Worm (Caenorhabditis elegans) whole organism, L1 larva: ENCODE results near the gene cra-1.

ENCODE experiments used
- C04F5.9 ChIP-seq: sonication (generic microtip); optimal IDR thresholded peaks from 2 replicates; lab custom pipeline; 2016; ENCODE audit warnings: missing genetic modification characterization, missing compliant biosample characterization
- aha-1 ChIP-seq: fragments of 150-350 bp; optimal IDR thresholded peaks from 2 replicates; lab custom pipeline; 2014; ENCODE audit warnings: missing biosample characterization, missing genetic modification characterization
- aly-2 ChIP-seq: fragments of 150-350 bp; optimal IDR thresholded peaks from 2 replicates; lab custom pipeline; 2014; ENCODE audit warnings: missing biosample characterization, missing genetic modification characterization
- blmp-1 ChIP-seq: fragments of 150-350 bp; optimal IDR thresholded peaks from 2 replicates; lab custom pipeline; 2014; ENCODE audit warnings: missing biosample characterization, missing genetic modification characterization
- ceh-82 ChIP-seq, 3 experiments: fragments of 150-350 bp in 1 of 3; sonication (generic microtip) in 2 of 3; optimal IDR thresholded peaks; 2 replicates each; lab custom pipeline; 2014 to 2017; ENCODE audit warnings: missing biosample characterization in 3 of 3, missing genetic modification characterization in 3 of 3
- ces-1 ChIP-seq: fragments of 150-350 bp; optimal IDR thresholded peaks from 2 replicates; lab custom pipeline; 2014; ENCODE audit warnings: missing biosample characterization, missing genetic modification reagents, missing genetic modification characterization
- dpl-1 ChIP-seq, 3 experiments: fragments of 150-350 bp in 2 of 3; sonication (generic microtip) in 1 of 3; optimal IDR thresholded peaks; 2 replicates each; lab custom pipeline; 2014 to 2017; ENCODE audit warnings: missing biosample characterization in 3 of 3, missing genetic modification characterization in 3 of 3, missing genetic modification reagents in 3 of 3
- efl-1 ChIP-seq, 4 experiments: fragments of 150-350 bp; optimal IDR thresholded peaks in 3 of 4; peaks in 1 of 4; 1 replicate in 1 of 4; 2 replicates in 3 of 4; lab custom pipeline; 2014; ENCODE audit warnings: missing biosample characterization in 2 of 4, missing genetic modification characterization in 2 of 4, missing genetic modification reagents in 2 of 4
- efl-3 ChIP-seq: fragments of 200-800 bp; sonication (Bioruptor generic); optimal IDR thresholded peaks from 2 replicates; lab custom pipeline; 2018; ENCODE audit warnings: mild to moderate bottlenecking, missing genetic modification characterization, missing compliant biosample characterization
- egl-13 ChIP-seq: sonication (generic microtip); optimal IDR thresholded peaks from 2 replicates; lab custom pipeline; 2016; ENCODE audit warnings: missing genotype, missing genetic modification reagents, missing genetic modification characterization, missing compliant biosample characterization
- egl-27 ChIP-seq, 2 experiments: fragments of 150-350 bp in 1 of 2; sonication (generic microtip); optimal IDR thresholded peaks; 3 replicates each; lab custom pipeline; 2017 to 2018; ENCODE audit warnings: missing biosample characterization in 2 of 2, missing genetic modification characterization in 2 of 2, missing genetic modification reagents in 2 of 2
- elt-2 ChIP-seq: sonication (generic microtip); optimal IDR thresholded peaks from 2 replicates; lab custom pipeline; 2016; ENCODE audit warnings: missing genetic modification characterization, mild to moderate bottlenecking, inconsistent platforms, missing compliant biosample characterization, missing genetic modification reagents
- elt-3 ChIP-seq, 6 experiments: fragments of 150-350 bp in 1 of 6; sonication (generic microtip); optimal IDR thresholded peaks; 2 replicates each; lab custom pipeline; 2017 to 2018; ENCODE audit warnings: missing biosample characterization in 6 of 6, missing genetic modification characterization in 6 of 6, inconsistent platforms in 1 of 6
- ets-5 ChIP-seq: fragments of 200-800 bp; sonication (Bioruptor generic); IDR thresholded peaks from 2 replicates; pipeline ENCODE4 v1.3.6; 2022; ENCODE audit warnings: missing genetic modification characterization, missing compliant biosample characterization
- fkh-8 ChIP-seq: sonication (generic microtip); optimal IDR thresholded peaks from 2 replicates; lab custom pipeline; 2016; ENCODE audit warnings: mild to moderate bottlenecking, missing genetic modification characterization, missing compliant biosample characterization
- fos-1 ChIP-seq: fragments of 150-350 bp; optimal IDR thresholded peaks from 2 replicates; lab custom pipeline; 2014; ENCODE audit warnings: missing biosample characterization, missing genetic modification characterization
- hlh-4 ChIP-seq: sonication (generic microtip); optimal IDR thresholded peaks from 2 replicates; lab custom pipeline; 2016; ENCODE audit warnings: mild to moderate bottlenecking, missing genetic modification characterization, missing compliant biosample characterization
- isw-1 ChIP-seq: fragments of 200-800 bp; sonication (Bioruptor generic); IDR thresholded peaks from 2 replicates; pipeline ENCODE4 v1.3.6; 2022; ENCODE audit warnings: missing genetic modification characterization, missing compliant biosample characterization
- lin-14 ChIP-seq: fragments of 200-800 bp; sonication (Bioruptor generic); optimal IDR thresholded peaks from 2 replicates; lab custom pipeline; 2018; ENCODE audit warnings: mild to moderate bottlenecking, missing genetic modification characterization, moderate library complexity, missing compliant biosample characterization
- lin-35 ChIP-seq, 2 experiments: fragments of 150-350 bp; optimal IDR thresholded peaks; 2 replicates each; lab custom pipeline; 2014; ENCODE audit warnings: missing biosample characterization in 2 of 2, missing genetic modification characterization in 2 of 2, missing genetic modification reagents in 2 of 2
- lsy-2 ChIP-seq, 2 experiments: fragments of 150-350 bp; optimal IDR thresholded peaks; 2 replicates each; lab custom pipeline; 2014; ENCODE audit warnings: missing biosample characterization in 2 of 2, missing genetic modification characterization in 2 of 2
- mdl-1 ChIP-seq, 2 experiments: fragments of 150-350 bp; optimal IDR thresholded peaks; 2 replicates each; lab custom pipeline; 2014 to 2017; ENCODE audit warnings: missing biosample characterization in 2 of 2, missing genetic modification characterization in 2 of 2, inconsistent platforms in 1 of 2
- mep-1 ChIP-seq: fragments of 150-350 bp; optimal IDR thresholded peaks from 2 replicates; lab custom pipeline; 2014; ENCODE audit warnings: missing biosample characterization, missing genetic modification characterization
- nhr-19 ChIP-seq: fragments of 200-800 bp; sonication (Bioruptor generic); conservative IDR thresholded peaks from 2 replicates; pipeline ENCODE4 v1.3.6; 2022; ENCODE audit warnings: missing genetic modification characterization, missing compliant biosample characterization
- nhr-20 ChIP-seq: sonication (generic microtip); optimal IDR thresholded peaks from 2 replicates; lab custom pipeline; 2016; ENCODE audit warnings: mild to moderate bottlenecking, missing genetic modification characterization, missing compliant biosample characterization
- nhr-47 ChIP-seq: sonication (generic microtip); optimal IDR thresholded peaks from 2 replicates; lab custom pipeline; 2016; ENCODE audit warnings: mild to moderate bottlenecking, missing genetic modification characterization, moderate library complexity, missing compliant biosample characterization
- nhr-71 ChIP-seq: sonication (generic microtip); optimal IDR thresholded peaks from 2 replicates; lab custom pipeline; 2016; ENCODE audit warnings: mild to moderate bottlenecking, missing genetic modification characterization, moderate library complexity, missing compliant biosample characterization
- nhr-77 ChIP-seq: fragments of 150-350 bp; optimal IDR thresholded peaks from 2 replicates; lab custom pipeline; 2014; ENCODE audit warnings: missing biosample characterization, missing genetic modification characterization
- nhr-84 ChIP-seq: sonication (generic microtip); optimal IDR thresholded peaks from 2 replicates; lab custom pipeline; 2017; ENCODE audit warnings: missing biosample characterization, missing genetic modification characterization
- pag-3 ChIP-seq: sonication (generic microtip); optimal IDR thresholded peaks from 2 replicates; lab custom pipeline; 2017; ENCODE audit warnings: missing genetic modification characterization, mild to moderate bottlenecking, missing compliant biosample characterization, antibody characterized with exemption, borderline replicate concordance; ENCODE audit not compliant: insufficient read depth
- rnt-1 ChIP-seq: sonication (generic microtip); optimal IDR thresholded peaks from 2 replicates; lab custom pipeline; 2016; ENCODE audit warnings: mild to moderate bottlenecking, missing genetic modification characterization, moderate library complexity, missing compliant biosample characterization
- snu-23 ChIP-seq: sonication (generic microtip); optimal IDR thresholded peaks from 2 replicates; lab custom pipeline; 2016; ENCODE audit warnings: missing genetic modification characterization, missing compliant biosample characterization
- swsn-7 ChIP-seq: sonication (generic microtip); optimal IDR thresholded peaks from 2 replicates; lab custom pipeline; 2016; ENCODE audit warnings: missing genetic modification characterization, missing compliant biosample characterization
- tbx-2 ChIP-seq: sonication (generic microtip); optimal IDR thresholded peaks from 2 replicates; lab custom pipeline; 2016; ENCODE audit warnings: missing genetic modification characterization, missing compliant biosample characterization
- tlp-1 ChIP-seq: fragments of 150-350 bp; optimal IDR thresholded peaks from 2 replicates; lab custom pipeline; 2014; ENCODE audit warnings: missing biosample characterization, missing genetic modification characterization
- unc-130 ChIP-seq: fragments of 150-350 bp; optimal IDR thresholded peaks from 2 replicates; lab custom pipeline; 2017; ENCODE audit warnings: missing biosample characterization, missing genetic modification characterization, inconsistent platforms
- unc-62 ChIP-seq: fragments of 150-350 bp; optimal IDR thresholded peaks from 2 replicates; lab custom pipeline; 2014; ENCODE audit warnings: missing biosample characterization, missing genetic modification reagents, missing genetic modification characterization
- unc-86 ChIP-seq: sonication (generic microtip); optimal IDR thresholded peaks from 2 replicates; lab custom pipeline; 2016; ENCODE audit warnings: missing genetic modification characterization, missing compliant biosample characterization
- xbp-1 ChIP-seq: sonication (generic microtip); optimal IDR thresholded peaks from 2 replicates; lab custom pipeline; 2016; ENCODE audit warnings: missing genetic modification characterization, missing compliant biosample characterization

Gene cra-1

ce11 chrIII:6871668-6872067 lies 2.4 kb upstream of the cra-1 start:
- peak; percentile 12 for TF ChIP-seq rnt-1 (tag; lab: Kevin White, UChicago)
- TF ChIP-seq ceh-82 (tag; optimal IDR thresholded peaks at IDR 0.05; lab: Kevin White, UChicago): peak in 1 of 3 experiments; percentile 24
- TF ChIP-seq tbx-2: peak; percentile 2
- TF ChIP-seq fos-1 (tag; lab: Kevin White, UChicago): no peak
- TF ChIP-seq lin-14 (GFP tag; lab: Kevin White, UChicago): peak; percentile 49
- TF ChIP-seq egl-13 (tag; lab: Kevin White, UChicago): no peak

ce11 chrIII:6871067-6871466 lies 1.8 kb upstream of the cra-1 start:
- TF ChIP-seq nhr-84 (tag; lab: Kevin White, UChicago): no peak
- peak; percentile 66 for TF ChIP-seq lin-14 (GFP tag; lab: Kevin White, UChicago)
- TF ChIP-seq ets-5: no peak
- TF ChIP-seq unc-130 (tag; lab: Kevin White, UChicago): peak; percentile 80
- no peak for TF ChIP-seq tbx-2
- no peak for TF ChIP-seq aha-1 (tag; lab: Kevin White, UChicago)
- TF ChIP-seq unc-62: no peak
- TF ChIP-seq aly-2 (tag; lab: Kevin White, UChicago): no peak
- TF ChIP-seq swsn-7 (tag; lab: Kevin White, UChicago): peak; percentile 8
- TF ChIP-seq nhr-20 (tag; lab: Kevin White, UChicago): peak; percentile 16
- TF ChIP-seq nhr-19: peak; percentile 72
- peak; percentile 59 for TF ChIP-seq snu-23
- peak; percentile 74 for TF ChIP-seq rnt-1 (tag; lab: Kevin White, UChicago)
- TF ChIP-seq C04F5.9: no peak
- peak in 1 of 2 experiments; percentile 45 for TF ChIP-seq efl-1 (optimal IDR thresholded peaks at IDR 0.05; lab: Kevin White, UChicago)
- peak in 1 of 2 experiments; percentile 58 for TF ChIP-seq efl-1 (GFP tag; optimal IDR thresholded peaks at IDR 0.05 in 1 of 2; lab: Kevin White, UChicago)
- peak; percentile 48 for TF ChIP-seq fkh-8 (tag; lab: Kevin White, UChicago)
- peak; percentile 9 for TF ChIP-seq nhr-47 (tag; lab: Kevin White, UChicago)
- TF ChIP-seq unc-86 (tag; lab: Kevin White, UChicago): no peak
- peak; percentile 47 to 62 for TF ChIP-seq lsy-2 (tag; optimal IDR thresholded peaks at IDR 0.05; lab: Kevin White, UChicago)
- peak in 1 of 2 experiments; percentile 35 for TF ChIP-seq mdl-1 (tag; optimal IDR thresholded peaks at IDR 0.05; lab: Kevin White, UChicago)
- no peak for TF ChIP-seq hlh-4 (tag; lab: Kevin White, UChicago)
- TF ChIP-seq tlp-1 (tag; lab: Kevin White, UChicago): no peak
- no peak for TF ChIP-seq isw-1 (GFP tag; lab: Robert Waterston, UW)
- peak; percentile 95 for TF ChIP-seq nhr-71
- no peak for TF ChIP-seq nhr-77 (tag; lab: Kevin White, UChicago)
- TF ChIP-seq pag-3 (tag; lab: Kevin White, UChicago): no peak
- TF ChIP-seq xbp-1 (tag; lab: Kevin White, UChicago): peak; percentile 20

ce11 chrIII:6869996-6870395 lies 736 bp upstream of the cra-1 start, which contains the start of gene K04C2.8:
TSS of gene K04C2.8 (plus strand) at chrIII:6870296.
- TF ChIP-seq efl-3 (GFP tag; lab: Kevin White, UChicago) (no peak), nhr-20 (tag; lab: Kevin White, UChicago) (no peak), tlp-1 (tag; lab: Kevin White, UChicago) (no peak), egl-27 (tag; optimal IDR thresholded peaks at IDR 0.05; lab: Kevin White, UChicago) (no peak), dpl-1 (GFP tag; optimal IDR thresholded peaks at IDR 0.05; lab: Kevin White, UChicago) (no peak)

- TF ChIP-seq dpl-1 (GFP tag; optimal IDR thresholded peaks at IDR 0.05; lab: Kevin White, UChicago) (no peak), blmp-1 (tag; lab: Kevin White, UChicago) (peak; percentile 96), efl-1 (optimal IDR thresholded peaks at IDR 0.05; lab: Kevin White, UChicago) (no peak), efl-1 (GFP tag; optimal IDR thresholded peaks at IDR 0.05 in 1 of 2; lab: Kevin White, UChicago) (peak in 1 of 2 experiments; percentile 74), lin-14 (GFP tag; lab: Kevin White, UChicago) (peak; percentile 64), elt-2 (tag; lab: Kevin White, UChicago) (peak; percentile 10), lin-35 (GFP tag; optimal IDR thresholded peaks at IDR 0.05; lab: Kevin White, UChicago) (peak in 1 of 2 experiments; percentile 22), ces-1 (GFP tag; lab: Kevin White, UChicago) (no peak), snu-23 (peak; percentile 3), lsy-2 (tag; optimal IDR thresholded peaks at IDR 0.05; lab: Kevin White, UChicago) (peak in 1 of 2 experiments; percentile 16), elt-3 (tag; optimal IDR thresholded peaks at IDR 0.05; lab: Kevin White, UChicago) (peak in 3 of 6 experiments; percentile 18 to 81 (median 19)), mep-1 (tag; lab: Kevin White, UChicago) (peak; percentile 7)
Measured at ce11 chrIII:6863901-6864300, 5.4 kb downstream of the cra-1 start, which contains the start of gene sma-3. TSS of gene sma-3 (minus strand) at chrIII:6863968.
